Fruit fly (Drosophila melanogaster) whole organism: ENCODE measurements around the gene CG7102.

ENCODE experiments used
- CG8478 ChIP-seq: fragments of >200 bp; optimal IDR thresholded peaks from 2 replicates; lab custom pipeline; 2018; ENCODE audit warnings: inconsistent platforms
- EcR ChIP-seq, 2 experiments: fragments of >200 bp; optimal IDR thresholded peaks; 2 replicates each; lab custom pipeline; 2017; ENCODE audit warnings: missing biosample characterization in 2 of 2, missing genetic modification characterization in 2 of 2, missing genetic modification reagents in 2 of 2
- pan ChIP-seq: fragments of >200 bp; optimal IDR thresholded peaks from 2 replicates; lab custom pipeline; 2017

dm6 chr2L:7911209-7911859 lies 24.0 kb upstream of the CG7102 start:
- TF ChIP-seq pan (lab: Kevin White, UChicago) (no peak), EcR (GFP tag; optimal IDR thresholded peaks at IDR 0.05; lab: Kevin White, UChicago) (peak in 1 of 2 experiments; percentile 13), CG8478 (lab: Kevin White, UChicago) (no peak)
